Worm (Caenorhabditis elegans) whole organism, young adult: Measurements from ENCODE around the gene pro-2.

Experiments used
- C06A6.2 ChIP-seq: fragments of 200-800 bp; sonication (Bioruptor generic); conservative IDR thresholded peaks from 2 replicates; pipeline ENCODE4 v1.3.6; 2022; ENCODE audit warnings: missing genetic modification characterization, missing compliant biosample characterization
- C17E4.6 ChIP-seq: fragments of 200-800 bp; sonication (Bioruptor generic); IDR thresholded peaks from 2 replicates; pipeline ENCODE4 v1.3.6; 2022; ENCODE audit warnings: missing genetic modification reagents, missing genetic modification characterization, missing compliant biosample characterization
- F37B4.10 ChIP-seq: fragments of 200-800 bp; sonication (Bioruptor generic); IDR thresholded peaks from 2 replicates; pipeline ENCODE4 v1.3.6; 2022; ENCODE audit warnings: missing genetic modification characterization, missing compliant biosample characterization
- F39B2.1 ChIP-seq: fragments of 200-800 bp; sonication (Bioruptor generic); IDR thresholded peaks from 2 replicates; pipeline ENCODE4 v1.3.6; 2022; ENCODE audit warnings: missing genetic modification reagents, missing genetic modification characterization, missing compliant biosample characterization
- F52B5.7 ChIP-seq: sonication (generic microtip); optimal IDR thresholded peaks from 2 replicates; lab custom pipeline; 2016; ENCODE audit warnings: mild to moderate bottlenecking, missing genetic modification characterization, missing compliant biosample characterization
- F55B11.4 ChIP-seq: sonication (generic microtip); optimal IDR thresholded peaks from 2 replicates; lab custom pipeline; 2016; ENCODE audit warnings: missing compliant biosample characterization, missing genetic modification characterization, borderline replicate concordance; ENCODE audit not compliant: insufficient read depth
- F57A8.1 ChIP-seq: fragments of 200-800 bp; sonication (Bioruptor generic); optimal IDR thresholded peaks from 2 replicates; lab custom pipeline; 2018; ENCODE audit warnings: mild to moderate bottlenecking, missing genetic modification characterization, moderate library complexity, missing compliant biosample characterization
- K11D2.4 ChIP-seq: fragments of 200-800 bp; sonication (Bioruptor generic); IDR thresholded peaks from 2 replicates; pipeline ENCODE4 v1.3.6; 2022; ENCODE audit warnings: missing genetic modification reagents, missing genetic modification characterization, missing compliant biosample characterization
- K12H6.12 ChIP-seq: fragments of 200-800 bp; sonication (Bioruptor generic); optimal IDR thresholded peaks from 2 replicates; lab custom pipeline; 2018; ENCODE audit warnings: mild to moderate bottlenecking, missing genetic modification characterization, missing compliant biosample characterization
- Y53G8AR.9 ChIP-seq: fragments of 200-800 bp; sonication (Bioruptor generic); conservative IDR thresholded peaks from 2 replicates; pipeline ENCODE4 v1.3.6; 2022; ENCODE audit warnings: missing genetic modification reagents, missing genetic modification characterization, missing compliant biosample characterization
- Y67H2A.10 ChIP-seq: fragments of 200-800 bp; sonication (Bioruptor generic); conservative IDR thresholded peaks from 2 replicates; pipeline ENCODE4 v1.3.6; 2022; ENCODE audit warnings: missing genetic modification reagents, missing genetic modification characterization, missing compliant biosample characterization
- Y95B8A.8 ChIP-seq: fragments of 200-800 bp; sonication (Bioruptor generic); IDR thresholded peaks from 2 replicates; pipeline ENCODE4 v1.3.6; 2022; ENCODE audit warnings: missing genetic modification reagents, missing genetic modification characterization, missing compliant biosample characterization
- ama-1 ChIP-seq, 3 experiments: fragments of 150-350 bp in 1 of 3; sonication (generic microtip) in 2 of 3; optimal IDR thresholded peaks; 2 replicates each; lab custom pipeline; 2014 to 2018; ENCODE audit warnings: missing biosample characterization in 2 of 3, missing genetic modification characterization in 2 of 3, missing genetic modification reagents in 2 of 3
- attf-5 ChIP-seq: fragments of 200-800 bp; sonication (Bioruptor generic); optimal IDR thresholded peaks from 2 replicates; lab custom pipeline; 2018; ENCODE audit warnings: mild to moderate bottlenecking, missing genetic modification characterization, missing compliant biosample characterization
- attf-6 ChIP-seq: fragments of 200-800 bp; sonication (Bioruptor generic); IDR thresholded peaks from 2 replicates; pipeline ENCODE4 v1.3.6; 2022; ENCODE audit warnings: missing genetic modification reagents, missing genetic modification characterization, missing compliant biosample characterization
- ceh-27 ChIP-seq: fragments of 200-800 bp; sonication (Bioruptor generic); optimal IDR thresholded peaks from 2 replicates; lab custom pipeline; 2018; ENCODE audit warnings: mild to moderate bottlenecking, missing genetic modification characterization, moderate library complexity, missing compliant biosample characterization
- ceh-91 ChIP-seq: fragments of 200-800 bp; sonication (Bioruptor generic); IDR thresholded peaks from 2 replicates; pipeline ENCODE4 v1.3.6; 2022; ENCODE audit warnings: missing genetic modification reagents, missing genetic modification characterization, missing compliant biosample characterization
- dpl-1 ChIP-seq: fragments of 150-350 bp; optimal IDR thresholded peaks from 2 replicates; lab custom pipeline; 2014; ENCODE audit warnings: missing biosample characterization, missing genetic modification reagents, missing genetic modification characterization
- efl-1 ChIP-seq: fragments of 150-350 bp; optimal IDR thresholded peaks from 2 replicates; lab custom pipeline; 2014; ENCODE audit warnings: missing biosample characterization, missing genetic modification reagents, missing genetic modification characterization
- egrh-3 ChIP-seq: fragments of 200-800 bp; sonication (Bioruptor generic); IDR thresholded peaks from 2 replicates; pipeline ENCODE4 v1.3.6; 2022; ENCODE audit warnings: missing genetic modification reagents, missing genetic modification characterization, missing compliant biosample characterization
- ekl-4 ChIP-seq: fragments of 200-800 bp; sonication (Bioruptor generic); IDR thresholded peaks from 2 replicates; pipeline ENCODE4 v1.3.6; 2022; ENCODE audit warnings: missing genetic modification reagents, missing genetic modification characterization, missing compliant biosample characterization
- gei-17 ChIP-seq: fragments of 200-800 bp; sonication (Bioruptor generic); optimal IDR thresholded peaks from 2 replicates; lab custom pipeline; 2018; ENCODE audit warnings: mild to moderate bottlenecking, missing genetic modification characterization, missing compliant biosample characterization
- hmg-20 ChIP-seq: fragments of 200-800 bp; sonication (Bioruptor generic); IDR thresholded peaks from 2 replicates; pipeline ENCODE4 v1.3.6; 2022; ENCODE audit warnings: missing genetic modification reagents, missing genetic modification characterization, missing compliant biosample characterization
- hrde-1 ChIP-seq: sonication (generic microtip); optimal IDR thresholded peaks from 2 replicates; lab custom pipeline; 2016; ENCODE audit warnings: missing genetic modification characterization, mild to moderate bottlenecking, missing compliant biosample characterization, moderate library complexity, missing genotype, missing genetic modification reagents, borderline replicate concordance
- lin-35 ChIP-seq, 3 experiments: fragments of 150-350 bp in 2 of 3; sonication (generic microtip) in 1 of 3; optimal IDR thresholded peaks; 2 replicates each; lab custom pipeline; 2014 to 2018; ENCODE audit warnings: missing biosample characterization in 3 of 3, missing genetic modification characterization in 3 of 3, missing genetic modification reagents in 3 of 3
- lir-1 ChIP-seq: fragments of 200-800 bp; sonication (Bioruptor generic); conservative IDR thresholded peaks from 2 replicates; pipeline ENCODE4 v1.3.6; 2022; ENCODE audit warnings: missing genetic modification reagents, missing genetic modification characterization, missing compliant biosample characterization
- lsl-1 ChIP-seq: fragments of 200-800 bp; sonication (Bioruptor generic); optimal IDR thresholded peaks from 2 replicates; lab custom pipeline; 2018; ENCODE audit warnings: mild to moderate bottlenecking, missing genetic modification characterization, moderate library complexity, missing compliant biosample characterization
- lsy-27 ChIP-seq: sonication (generic microtip); optimal IDR thresholded peaks from 2 replicates; lab custom pipeline; 2017; ENCODE audit warnings: missing genetic modification characterization, mild to moderate bottlenecking, missing compliant biosample characterization, antibody characterized with exemption, missing genotype, borderline replicate concordance; ENCODE audit not compliant: insufficient read depth
- madf-10 ChIP-seq: sonication (generic microtip); optimal IDR thresholded peaks from 2 replicates; lab custom pipeline; 2016; ENCODE audit warnings: mild to moderate bottlenecking, missing genetic modification characterization, missing compliant biosample characterization
- madf-3 ChIP-seq: fragments of 200-800 bp; sonication (Bioruptor generic); IDR thresholded peaks from 2 replicates; pipeline ENCODE4 v1.3.6; 2022; ENCODE audit warnings: missing genetic modification reagents, missing genetic modification characterization, missing compliant biosample characterization
- madf-8 ChIP-seq: fragments of 200-800 bp; sonication (Bioruptor generic); conservative IDR thresholded peaks from 2 replicates; pipeline ENCODE4 v1.3.6; 2022; ENCODE audit warnings: missing genetic modification reagents, missing genetic modification characterization, missing compliant biosample characterization
- mes-4 ChIP-seq: sonication (generic microtip); optimal IDR thresholded peaks from 2 replicates; lab custom pipeline; 2016; ENCODE audit warnings: missing genotype, missing genetic modification characterization, missing compliant biosample characterization
- nfya-1 ChIP-seq: sonication (generic microtip); optimal IDR thresholded peaks from 2 replicates; lab custom pipeline; 2017; ENCODE audit warnings: antibody characterized with exemption, missing compliant biosample characterization, missing genetic modification characterization, borderline replicate concordance; ENCODE audit not compliant: insufficient read depth
- nfya-2 ChIP-seq: fragments of 200-800 bp; sonication (Bioruptor generic); IDR thresholded peaks from 2 replicates; pipeline ENCODE4 v1.3.6; 2022; ENCODE audit warnings: missing genetic modification reagents, missing genetic modification characterization, missing compliant biosample characterization
- nhr-27 ChIP-seq: fragments of 200-800 bp; sonication (Bioruptor generic); optimal IDR thresholded peaks from 2 replicates; lab custom pipeline; 2018; ENCODE audit warnings: mild to moderate bottlenecking, missing genetic modification characterization, moderate library complexity, missing compliant biosample characterization
- pha-4 ChIP-seq: fragments of 150-350 bp; sonication (generic microtip); optimal IDR thresholded peaks from 2 replicates; lab custom pipeline; 2014; ENCODE audit warnings: missing biosample characterization, missing genetic modification reagents, missing genetic modification characterization
- sea-2 ChIP-seq: fragments of 200-800 bp; sonication (Bioruptor generic); IDR thresholded peaks from 2 replicates; pipeline ENCODE4 v1.3.6; 2022; ENCODE audit warnings: missing genetic modification characterization, missing compliant biosample characterization
- snpc-1.1 ChIP-seq: sonication (generic microtip); optimal IDR thresholded peaks from 2 replicates; lab custom pipeline; 2017; ENCODE audit warnings: missing genetic modification characterization, mild to moderate bottlenecking, missing compliant biosample characterization, antibody characterized with exemption, moderate library complexity, missing genotype, missing genetic modification reagents; ENCODE audit not compliant: insufficient read depth
- snpc-3.4 ChIP-seq: sonication (generic microtip); optimal IDR thresholded peaks from 2 replicates; lab custom pipeline; 2017; ENCODE audit warnings: missing genetic modification characterization, mild to moderate bottlenecking, missing compliant biosample characterization, antibody characterized with exemption, moderate library complexity, missing genotype, missing genetic modification reagents
- sptf-2 ChIP-seq: fragments of 200-800 bp; sonication (Bioruptor generic); optimal IDR thresholded peaks from 2 replicates; lab custom pipeline; 2018; ENCODE audit warnings: mild to moderate bottlenecking, missing genetic modification characterization, missing compliant biosample characterization
- unc-62 ChIP-seq: fragments of 150-350 bp; optimal IDR thresholded peaks from 2 replicates; lab custom pipeline; 2014; ENCODE audit warnings: missing biosample characterization, missing genetic modification reagents, missing genetic modification characterization
- zfh-2 ChIP-seq: fragments of 200-800 bp; sonication (Bioruptor generic); conservative IDR thresholded peaks from 2 replicates; pipeline ENCODE4 v1.3.6; 2022; ENCODE audit warnings: missing genetic modification reagents, missing genetic modification characterization, missing compliant biosample characterization
- zim-3 ChIP-seq: sonication (generic microtip); optimal IDR thresholded peaks from 2 replicates; lab custom pipeline; 2017; ENCODE audit warnings: mild to moderate bottlenecking, missing genetic modification characterization, moderate library complexity, missing compliant biosample characterization

The pro-2 gene

ce11 chrII:10345012-10345411 is at the start of gene pro-2:
pro-2 (minus strand) TSS chrII:10345112.
- TF ChIP-seq madf-8 (GFP tag; lab: Robert Waterston, UW) = no peak
- TF ChIP-seq snpc-3.4 = no peak
- TF ChIP-seq F55B11.4 (tag; lab: Kevin White, UChicago) = no peak
- TF ChIP-seq F57A8.1 (GFP tag; lab: Kevin White, UChicago) = no peak
- TF ChIP-seq hmg-20 (GFP tag; lab: Robert Waterston, UW) = no peak
- no peak for TF ChIP-seq madf-3
- TF ChIP-seq pha-4 = no peak
- no peak for TF ChIP-seq F52B5.7
- no peak for TF ChIP-seq sea-2 (GFP tag; lab: Robert Waterston, UW)
- no peak for TF ChIP-seq zim-3 (tag; lab: Kevin White, UChicago)
- TF ChIP-seq lsl-1 (GFP tag; lab: Kevin White, UChicago) = no peak
- TF ChIP-seq attf-6 (GFP tag; lab: Robert Waterston, UW) = no peak

- TF ChIP-seq nfya-2 (no peak), K12H6.12 (tag; lab: Kevin White, UChicago) (no peak), sptf-2 (GFP tag; lab: Kevin White, UChicago) (no peak), ceh-91 (GFP tag; lab: Robert Waterston, UW) (peak; percentile 98), snpc-1.1 (peak; percentile 44), C17E4.6 (peak; percentile 60; the same call in 1 of the 2 replicates), Y67H2A.10 (no peak; the same call in 1 of the 2 replicates), Y95B8A.8 (GFP tag; lab: Robert Waterston, UW) (peak; percentile 90), lsy-27 (tag; lab: Kevin White, UChicago) (no peak), Y53G8AR.9 (GFP tag; lab: Robert Waterston, UW) (peak; percentile 81; the same call in 1 of the 2 replicates), egrh-3 (GFP tag; lab: Robert Waterston, UW) (0 out of 2 replicates have a peak, but pooled peaks have one; percentile 6), nfya-1 (tag; lab: Kevin White, UChicago) (no peak), zim-3 (tag; lab: Kevin White, UChicago) (no peak), nhr-27 (no peak), F39B2.1 (no peak), C06A6.2 (GFP tag; lab: Robert Waterston, UW) (no peak), dpl-1 (GFP tag; lab: Kevin White, UChicago) (peak; percentile 94), F52B5.7 (no peak), snpc-3.4 (peak; percentile 93), hrde-1 (tag; lab: Kevin White, UChicago) (peak; percentile 72), mes-4 (tag; lab: Kevin White, UChicago) (no peak), efl-1 (GFP tag; lab: Kevin White, UChicago) (peak; percentile 99), ekl-4 (GFP tag; lab: Robert Waterston, UW) (peak; percentile 62; the same call in 1 of the 2 replicates), ceh-27 (GFP tag; lab: Kevin White, UChicago) (no peak), unc-62 (GFP tag; lab: Kevin White, UChicago) (no peak), gei-17 (GFP tag; lab: Kevin White, UChicago) (no peak), K11D2.4 (GFP tag; lab: Robert Waterston, UW) (no peak), lir-1 (GFP tag; lab: Robert Waterston, UW) (peak; percentile 82), F37B4.10 (no peak), lin-35 (GFP tag; optimal IDR thresholded peaks at IDR 0.05; lab: Kevin White, UChicago) (peak in 2 of 3 experiments; percentile 51 to 55), attf-5 (GFP tag; lab: Kevin White, UChicago) (no peak), madf-8 (GFP tag; lab: Robert Waterston, UW) (peak; percentile 96), zfh-2 (GFP tag; lab: Robert Waterston, UW) (no peak), ama-1 (optimal IDR thresholded peaks at IDR 0.05; lab: Kevin White, UChicago) (no peak), ama-1 (GFP tag; optimal IDR thresholded peaks at IDR 0.05; lab: Kevin White, UChicago) (no peak), madf-10 (tag; lab: Kevin White, UChicago) (peak; percentile 14)
Observed at ce11 chrII:10393282-10394179, 48.6 kb upstream of the pro-2 start, which contains the start of gene gpd-1. gpd-1 (plus strand) TSS chrII:10394129.
